Worm (Caenorhabditis elegans): ENCODE results near the gene miz-1.

Gene miz-1

ce11 chrIV:10819049-10819448, 6.8 kb downstream of the miz-1 start:
- no peak for TF ChIP-seq snpc-4 (tag; optimal IDR thresholded peaks at IDR 0.05)
- no peak for TF ChIP-seq blmp-1 (tag; optimal IDR thresholded peaks at IDR 0.05)
- TF ChIP-seq sem-2 (GFP tag; optimal IDR thresholded peaks at IDR 0.05) = no peak
- TF ChIP-seq nhr-237 (tag; optimal IDR thresholded peaks at IDR 0.05) = no peak
- no peak for TF ChIP-seq ceh-43 (GFP tag; optimal IDR thresholded peaks at IDR 0.05)
- TF ChIP-seq bed-3 (GFP tag; optimal IDR thresholded peaks at IDR 0.05) = no peak
- no peak for TF ChIP-seq ceh-83 (GFP tag; optimal IDR thresholded peaks at IDR 0.05)
- no peak for TF ChIP-seq lin-13 (tag; optimal IDR thresholded peaks at IDR 0.05)
- no peak for TF ChIP-seq mep-1 (tag; optimal IDR thresholded peaks at IDR 0.05)
- no peak for TF ChIP-seq elt-1 (tag; optimal IDR thresholded peaks at IDR 0.05; ENCODE audit: borderline replicate concordance, insufficient read depth)
- no peak for TF ChIP-seq zip-8 (tag; optimal IDR thresholded peaks at IDR 0.05)

ce11 chrIV:10820114-10820513, 7.9 kb downstream of the miz-1 start:
- no peak for TF ChIP-seq M03D4.4 (tag; optimal IDR thresholded peaks at IDR 0.05)
- TF ChIP-seq nhr-12 (tag; optimal IDR thresholded peaks at IDR 0.05) = no peak
- no peak for TF ChIP-seq elt-3 (tag; optimal IDR thresholded peaks at IDR 0.05)
- TF ChIP-seq tbx-8 (GFP tag; optimal IDR thresholded peaks at IDR 0.05) = no peak
- no peak for TF ChIP-seq bed-3 (GFP tag; optimal IDR thresholded peaks at IDR 0.05)
- TF ChIP-seq zip-8 (tag; optimal IDR thresholded peaks at IDR 0.05) = no peak
- TF ChIP-seq flh-1 (GFP tag; optimal IDR thresholded peaks at IDR 0.05) = no peak
- no peak for TF ChIP-seq ham-2 (GFP tag; optimal IDR thresholded peaks at IDR 0.05)
- no peak for TF ChIP-seq elt-1 (tag; optimal IDR thresholded peaks at IDR 0.05; ENCODE audit: borderline replicate concordance, insufficient read depth)
- no peak for TF ChIP-seq snpc-4 (tag; optimal IDR thresholded peaks at IDR 0.05)
- no peak for TF ChIP-seq mep-1 (tag; optimal IDR thresholded peaks at IDR 0.05)
- no peak for TF ChIP-seq ceh-83 (GFP tag; optimal IDR thresholded peaks at IDR 0.05)
- no peak for TF ChIP-seq lin-32 (GFP tag; optimal IDR thresholded peaks at IDR 0.05)
- TF ChIP-seq hlh-1 (tag; optimal IDR thresholded peaks at IDR 0.05) = no peak
- TF ChIP-seq lin-13 (tag; optimal IDR thresholded peaks at IDR 0.05) = no peak
- TF ChIP-seq lsy-2 (tag; optimal IDR thresholded peaks at IDR 0.05) = no peak
- TF ChIP-seq unc-120 (tag; optimal IDR thresholded peaks at IDR 0.05; ENCODE audit: poor library complexity, severe bottlenecking) = no peak
- no peak for TF ChIP-seq sem-2 (GFP tag; optimal IDR thresholded peaks at IDR 0.05)
- TF ChIP-seq blmp-1 (tag; optimal IDR thresholded peaks at IDR 0.05) = no peak
- no peak for TF ChIP-seq nhr-2 (tag; optimal IDR thresholded peaks at IDR 0.05)

ce11 chrIV:10820837-10821671, 8.9 kb downstream of the miz-1 start:
- no peak for TF ChIP-seq hlh-1 (tag; optimal IDR thresholded peaks at IDR 0.05)
- no peak for TF ChIP-seq elt-1 (tag; optimal IDR thresholded peaks at IDR 0.05; ENCODE audit: borderline replicate concordance, insufficient read depth)
- no peak for TF ChIP-seq mls-2 (tag; optimal IDR thresholded peaks at IDR 0.05)
- no peak for TF ChIP-seq unc-62 (GFP tag; optimal IDR thresholded peaks at IDR 0.05)
- TF ChIP-seq ztf-11 (tag; optimal IDR thresholded peaks at IDR 0.05) = no peak
- no peak for TF ChIP-seq zip-8 (tag; optimal IDR thresholded peaks at IDR 0.05)
- TF ChIP-seq unc-120 (tag; optimal IDR thresholded peaks at IDR 0.05; ENCODE audit: poor library complexity, severe bottlenecking) = no peak
- no peak for TF ChIP-seq ceh-43 (GFP tag; optimal IDR thresholded peaks at IDR 0.05)
- no peak for TF ChIP-seq tbx-8 (GFP tag; optimal IDR thresholded peaks at IDR 0.05)
- TF ChIP-seq mab-5 (tag; optimal IDR thresholded peaks at IDR 0.05) = no peak
- TF ChIP-seq nhr-76 (tag; optimal IDR thresholded peaks at IDR 0.05) = no peak
- TF ChIP-seq lin-13 (tag; optimal IDR thresholded peaks at IDR 0.05) = no peak
- no peak for TF ChIP-seq nhr-12 (tag; optimal IDR thresholded peaks at IDR 0.05)
- TF ChIP-seq ceh-83 (GFP tag; optimal IDR thresholded peaks at IDR 0.05) = no peak
- no peak for TF ChIP-seq elt-3 (tag; optimal IDR thresholded peaks at IDR 0.05)

- TF ChIP-seq nhr-76 (tag; optimal IDR thresholded peaks at IDR 0.05) = no peak
- peak; percentile 42 for TF ChIP-seq cnd-1 (tag; optimal IDR thresholded peaks at IDR 0.05)
- peak; percentile 90 for TF ChIP-seq unc-120 (tag; optimal IDR thresholded peaks at IDR 0.05; ENCODE audit: poor library complexity, severe bottlenecking)
- TF ChIP-seq flh-1 (GFP tag; optimal IDR thresholded peaks at IDR 0.05) = no peak
- TF ChIP-seq mls-2 (tag; optimal IDR thresholded peaks at IDR 0.05) = peak; percentile 61
- TF ChIP-seq snpc-4 (tag; optimal IDR thresholded peaks at IDR 0.05) = no peak
- peak; percentile 73 for TF ChIP-seq unc-39 (tag; optimal IDR thresholded peaks at IDR 0.05)
- TF ChIP-seq nhr-237 (tag; optimal IDR thresholded peaks at IDR 0.05) = peak; percentile 80
- TF ChIP-seq drap-1 (GFP tag; optimal IDR thresholded peaks at IDR 0.05) = peak; percentile 48
- TF ChIP-seq sptf-1 (tag; optimal IDR thresholded peaks at IDR 0.05) = peak; percentile 77
- no peak for TF ChIP-seq zip-8 (tag; optimal IDR thresholded peaks at IDR 0.05)
- TF ChIP-seq lin-13 (tag; optimal IDR thresholded peaks at IDR 0.05) = no peak
- TF ChIP-seq nhr-28 (tag; optimal IDR thresholded peaks at IDR 0.05) = no peak
- peak; percentile 61 for TF ChIP-seq elt-1 (tag; optimal IDR thresholded peaks at IDR 0.05; ENCODE audit: borderline replicate concordance, insufficient read depth)
- no peak for TF ChIP-seq sem-2 (GFP tag; optimal IDR thresholded peaks at IDR 0.05)
- TF ChIP-seq lsy-2 (tag; optimal IDR thresholded peaks at IDR 0.05) = peak; percentile 71
- no peak for TF ChIP-seq ceh-39 (tag; optimal IDR thresholded peaks at IDR 0.05)
- TF ChIP-seq ham-2 (GFP tag; optimal IDR thresholded peaks at IDR 0.05) = peak; percentile 92
- TF ChIP-seq ces-1 (GFP tag; optimal IDR thresholded peaks at IDR 0.05) = peak; percentile 76
- no peak for TF ChIP-seq lin-32 (GFP tag; optimal IDR thresholded peaks at IDR 0.05)
- peak; percentile 90 for TF ChIP-seq pha-4 (tag; optimal IDR thresholded peaks at IDR 0.05)
- no peak for TF ChIP-seq bed-3 (GFP tag; optimal IDR thresholded peaks at IDR 0.05)
- TF ChIP-seq hlh-1 (tag; optimal IDR thresholded peaks at IDR 0.05) = peak; percentile 63
- TF ChIP-seq ceh-43 (GFP tag; optimal IDR thresholded peaks at IDR 0.05) = no peak
- no peak for TF ChIP-seq nhr-12 (tag; optimal IDR thresholded peaks at IDR 0.05)
- peak; percentile 57 for TF ChIP-seq ceh-83 (GFP tag; optimal IDR thresholded peaks at IDR 0.05)
- no peak for TF ChIP-seq mab-5 (tag; optimal IDR thresholded peaks at IDR 0.05)
- peak; percentile 88 for TF ChIP-seq unc-62 (GFP tag; optimal IDR thresholded peaks at IDR 0.05)
- peak; percentile 84 for TF ChIP-seq ztf-11 (tag; optimal IDR thresholded peaks at IDR 0.05)
- TF ChIP-seq elt-3 (tag; optimal IDR thresholded peaks at IDR 0.05) = peak; percentile 7
- TF ChIP-seq mep-1 (tag; optimal IDR thresholded peaks at IDR 0.05) = peak; percentile 81
- TF ChIP-seq blmp-1 (tag; optimal IDR thresholded peaks at IDR 0.05) = peak; percentile 77
- peak; percentile 3 for TF ChIP-seq tbx-8 (GFP tag; optimal IDR thresholded peaks at IDR 0.05)
- peak; percentile 63 for TF ChIP-seq nhr-2 (tag; optimal IDR thresholded peaks at IDR 0.05)
Observed at ce11 chrIV:10821672-10822304, 9.6 kb downstream of the miz-1 start.

Data from whole organism, mixed stage, embryonic.